Fruit fly (Drosophila melanogaster) whole organism, pupa: ENCODE data around the gene wfs1.

ENCODE experiments used
- CG12605 ChIP-seq: fragments of 200-800 bp; sonication (Bioruptor generic); IDR thresholded peaks from 2 replicates; pipeline ENCODE4 v1.3.6; 2022; ENCODE audit warnings: missing biosample characterization, missing genetic modification characterization
- CG32121 ChIP-seq: fragments of 200-800 bp; sonication (Bioruptor generic); IDR thresholded peaks from 2 replicates; pipeline ENCODE4 v1.3.6; 2022; ENCODE audit warnings: missing biosample characterization, missing genetic modification characterization
- Ets98B ChIP-seq: fragments of 200-800 bp; sonication (Bioruptor generic); IDR thresholded peaks from 2 replicates; pipeline ENCODE4 v1.3.6; 2022; ENCODE audit warnings: missing biosample characterization, missing genetic modification characterization

DNA sequence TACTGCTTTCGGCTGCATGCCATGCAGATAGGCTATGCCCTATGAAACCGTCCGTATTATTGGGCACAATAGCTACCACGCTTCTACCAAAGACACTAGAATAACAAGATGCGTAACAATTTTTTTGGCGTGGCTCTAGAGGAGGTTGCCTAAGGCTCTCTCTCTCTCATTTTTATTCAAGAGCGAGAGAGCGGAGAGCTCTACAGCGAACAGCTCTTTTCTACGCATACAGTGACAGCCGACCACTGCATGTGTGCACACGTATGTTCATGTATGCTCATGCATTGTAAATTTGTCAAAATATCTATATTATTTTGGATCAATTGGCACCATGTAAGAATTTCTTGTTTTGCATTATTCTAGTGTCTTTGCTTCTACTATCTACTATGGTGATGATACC lies 42.8 kb upstream of the wfs1 start:
- TF ChIP-seq CG32121 (GFP tag; lab: Robert Waterston, UW) (no peak), CG12605 (GFP tag; lab: Robert Waterston, UW) (no peak), Ets98B (GFP tag; lab: Robert Waterston, UW) (no peak)
